Fruit fly (Drosophila melanogaster): ENCODE measurements around the gene Npc2a.
A peak's percentile ranks its signal among the peaks of the same experiment; 100 is the strongest.

The Npc2a gene

DNA sequence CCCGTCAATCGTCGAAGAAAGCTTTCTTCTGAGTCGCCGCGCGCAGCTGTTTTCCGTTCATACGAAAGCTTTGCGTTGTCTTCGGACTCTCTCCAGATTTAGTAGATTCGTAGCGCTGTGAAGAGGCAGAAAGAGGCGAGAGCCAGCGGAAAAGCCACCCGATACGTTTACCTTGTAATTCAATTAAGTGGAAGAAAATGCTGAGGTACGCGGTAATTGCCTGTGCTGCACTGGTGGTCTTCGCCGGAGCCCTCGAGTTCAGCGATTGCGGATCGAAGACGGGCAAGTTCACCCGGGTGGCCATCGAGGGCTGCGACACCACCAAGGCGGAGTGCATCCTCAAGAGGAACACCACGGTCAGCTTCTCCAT lies at the start of gene Npc2a:
Gene Npc2a, plus strand, starts transcription at position 99 of the 370 bp plus-strand sequence.
- TF ChIP-seq tj (GFP tag; optimal IDR thresholded peaks at IDR 0.05) = peak; percentile 98
- TF ChIP-seq CG1620 (GFP tag; optimal IDR thresholded peaks at IDR 0.05) = no peak
- TF ChIP-seq bab1 (GFP tag; optimal IDR thresholded peaks at IDR 0.05) = peak; percentile 56

DNA sequence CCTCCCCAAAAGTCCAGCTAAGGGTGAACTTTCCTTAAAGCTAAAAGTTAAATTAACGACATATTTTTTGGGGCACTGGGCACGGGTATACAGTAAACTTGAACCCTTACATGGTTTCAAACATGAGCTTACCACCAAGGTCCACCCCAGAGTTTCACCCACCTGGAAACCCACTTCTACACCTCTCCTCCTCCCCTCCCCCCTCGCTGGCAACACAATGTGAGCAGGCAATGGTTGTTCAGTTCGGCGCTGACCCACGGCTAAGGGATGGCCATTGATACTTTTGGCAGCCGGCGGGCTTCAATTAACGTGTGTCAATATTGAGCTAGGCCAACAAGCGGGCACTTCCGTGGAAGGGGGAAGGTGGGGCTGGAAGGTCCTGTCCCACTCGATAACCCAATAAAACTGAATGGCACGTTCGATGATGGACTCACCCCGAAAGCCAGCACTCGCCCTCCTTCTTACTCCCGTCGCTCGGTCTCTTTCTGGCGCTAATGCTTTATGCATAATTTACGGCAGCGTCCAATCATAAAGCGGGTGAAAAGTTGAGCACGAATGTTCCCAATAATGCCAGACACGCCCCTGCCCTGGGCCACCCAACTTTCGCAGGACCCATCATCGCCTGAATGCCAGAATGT lies 43.5 kb upstream of the Npc2a start:
- TF ChIP-seq Crg-1 (GFP tag; optimal IDR thresholded peaks at IDR 0.05) = no peak
- no peak for TF ChIP-seq CG14711 (tag; optimal IDR thresholded peaks at IDR 0.05)

- TF ChIP-seq CG7101 (tag; optimal IDR thresholded peaks at IDR 0.05) = no peak
- TF ChIP-seq CG5204 (GFP tag; optimal IDR thresholded peaks at IDR 0.05) = no peak
These were observed 42.5 kb upstream of the Npc2a start, which contains the start of gene CG15357 for dm6 chr2L:1945609-1946008. Gene CG15357, minus strand, starts transcription at chr2L:1945709.

dm6 chr2L:1946628-1947027 lies 41.5 kb upstream of the Npc2a start, which contains the start of gene CG33673:
Gene CG33673, minus strand, starts transcription at chr2L:1946728.
- TF ChIP-seq CG5204 (GFP tag; optimal IDR thresholded peaks at IDR 0.05) (no peak), CG7101 (tag; optimal IDR thresholded peaks at IDR 0.05) (no peak), Crg-1 (GFP tag; optimal IDR thresholded peaks at IDR 0.05) (no peak), CG33017 (tag; optimal IDR thresholded peaks at IDR 0.05) (no peak)

dm6 chr2L:1947959-1948358 lies 40.1 kb upstream of the Npc2a start:
- TF ChIP-seq Crg-1 (GFP tag; optimal IDR thresholded peaks at IDR 0.05) = no peak
- no peak for TF ChIP-seq CG7045 (GFP tag; optimal IDR thresholded peaks at IDR 0.05)
- no peak for TF ChIP-seq CG1620 (GFP tag; optimal IDR thresholded peaks at IDR 0.05)
- TF ChIP-seq pad (GFP tag; optimal IDR thresholded peaks at IDR 0.05) = no peak
- no peak for TF ChIP-seq cic (GFP tag; optimal IDR thresholded peaks at IDR 0.05)
- no peak for TF ChIP-seq tj (GFP tag; optimal IDR thresholded peaks at IDR 0.05)
- TF ChIP-seq CG7101 (tag; optimal IDR thresholded peaks at IDR 0.05) = no peak
- TF ChIP-seq CG12768 (GFP tag; optimal IDR thresholded peaks at IDR 0.05) = no peak
- TF ChIP-seq kay (GFP tag; ENCODE audit: borderline replicate concordance) = no peak
- no peak for TF ChIP-seq CG14711 (tag; optimal IDR thresholded peaks at IDR 0.05)
- TF ChIP-seq CG11617 (GFP tag; optimal IDR thresholded peaks at IDR 0.05) = no peak
- TF ChIP-seq Mnt (GFP tag; optimal IDR thresholded peaks at IDR 0.05) = no peak
- no peak for TF ChIP-seq Clk (GFP tag; optimal IDR thresholded peaks at IDR 0.05)
- TF ChIP-seq CG5204 (GFP tag; optimal IDR thresholded peaks at IDR 0.05) = no peak

dm6 chr2L:1954541-1954940 lies 33.5 kb upstream of the Npc2a start:
- TF ChIP-seq CG7045 (GFP tag; optimal IDR thresholded peaks at IDR 0.05) = no peak
- no peak for TF ChIP-seq kay (GFP tag; ENCODE audit: borderline replicate concordance)
- TF ChIP-seq bab1 (GFP tag; optimal IDR thresholded peaks at IDR 0.05) = no peak
- TF ChIP-seq CG33017 (tag; optimal IDR thresholded peaks at IDR 0.05) = no peak
- no peak for TF ChIP-seq CG12768 (GFP tag; optimal IDR thresholded peaks at IDR 0.05)
- TF ChIP-seq CG7101 (tag; optimal IDR thresholded peaks at IDR 0.05) = no peak
- TF ChIP-seq cic (GFP tag; optimal IDR thresholded peaks at IDR 0.05) = no peak
- no peak for TF ChIP-seq CG11617 (GFP tag; optimal IDR thresholded peaks at IDR 0.05)
- no peak for TF ChIP-seq ovo (GFP tag; optimal IDR thresholded peaks at IDR 0.05)
- TF ChIP-seq cnc (optimal IDR thresholded peaks at IDR 0.05) = no peak
- TF ChIP-seq Hr96 (GFP tag; optimal IDR thresholded peaks at IDR 0.05) = no peak
- no peak for TF ChIP-seq Crg-1 (GFP tag; optimal IDR thresholded peaks at IDR 0.05)

DNA sequence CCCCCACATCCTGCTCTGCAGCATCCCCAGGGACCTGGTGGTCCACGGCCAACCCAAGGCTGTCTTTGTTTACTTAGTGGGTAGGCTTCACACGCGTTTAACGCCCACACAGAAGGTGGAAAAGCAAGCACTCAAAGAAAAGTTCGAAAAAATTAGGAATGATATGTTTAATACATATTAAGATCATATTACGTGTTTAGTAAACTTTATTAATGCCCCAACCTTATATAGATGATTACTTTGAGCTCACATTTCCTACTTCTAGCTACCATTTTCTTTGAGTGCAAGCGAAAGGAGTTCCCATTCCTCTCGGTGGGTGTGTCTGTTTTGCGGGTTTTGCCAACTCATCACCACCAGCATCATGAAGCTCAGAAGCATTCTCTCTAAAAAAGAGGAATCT lies 28.7 kb upstream of the Npc2a start:
- no peak for TF ChIP-seq kay (GFP tag; ENCODE audit: borderline replicate concordance)
- no peak for TF ChIP-seq CG7101 (tag; optimal IDR thresholded peaks at IDR 0.05)
- no peak for TF ChIP-seq CG11617 (GFP tag; optimal IDR thresholded peaks at IDR 0.05)
- TF ChIP-seq pad (GFP tag; optimal IDR thresholded peaks at IDR 0.05) = no peak
- TF ChIP-seq Clk (GFP tag; optimal IDR thresholded peaks at IDR 0.05) = no peak
- no peak for TF ChIP-seq CG33017 (tag; optimal IDR thresholded peaks at IDR 0.05)
- no peak for TF ChIP-seq CG14711 (tag; optimal IDR thresholded peaks at IDR 0.05)

DNA sequence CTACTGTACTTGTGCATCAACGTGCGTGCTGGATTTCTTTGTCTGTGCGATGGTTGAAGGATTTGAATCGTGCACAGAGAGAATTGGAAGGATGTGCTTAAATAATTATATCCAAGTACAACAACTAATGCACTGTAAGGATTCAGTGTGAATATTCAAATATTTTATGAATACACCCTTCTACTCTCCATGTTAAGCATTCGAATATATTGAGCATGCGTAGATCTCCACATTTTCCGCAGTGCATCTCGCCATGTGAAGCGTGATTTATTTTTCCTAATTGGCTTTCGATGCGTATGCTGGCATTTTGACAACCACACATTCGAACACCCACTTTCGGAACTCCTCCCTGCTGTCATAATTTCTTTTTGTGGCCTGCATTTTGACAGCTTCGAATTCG lies 28.0 kb upstream of the Npc2a start:
- TF ChIP-seq cic (GFP tag; optimal IDR thresholded peaks at IDR 0.05) (no peak), CG7101 (tag; optimal IDR thresholded peaks at IDR 0.05) (no peak), toe (GFP tag; optimal IDR thresholded peaks at IDR 0.05) (no peak), Clk (GFP tag; optimal IDR thresholded peaks at IDR 0.05) (no peak), CG7045 (GFP tag; optimal IDR thresholded peaks at IDR 0.05) (no peak), cnc (optimal IDR thresholded peaks at IDR 0.05) (no peak), CG11617 (GFP tag; optimal IDR thresholded peaks at IDR 0.05) (no peak), Crg-1 (GFP tag; optimal IDR thresholded peaks at IDR 0.05) (no peak), CG12768 (GFP tag; optimal IDR thresholded peaks at IDR 0.05) (no peak)
